Fruit fly (Drosophila melanogaster): ENCODE data around the gene Gpdh3.

Gpdh3 gene

dm6 chr3R:22405639-22406038, 23.8 kb downstream of the Gpdh3 start, which contains the start of gene CG13855:
Gene CG13855, plus strand, starts transcription at chr3R:22405939.
- TF ChIP-seq CG10348 (GFP tag; IDR thresholded peaks at IDR 0.05) (no peak), CG13204 (GFP tag; optimal IDR thresholded peaks at IDR 0.05) (no peak), CG4496 (GFP tag; IDR thresholded peaks at IDR 0.05) (no peak), CG15710 (tag; optimal IDR thresholded peaks at IDR 0.05) (no peak), CG8301 (tag; optimal IDR thresholded peaks at IDR 0.05) (no peak), CG14655 (GFP tag; optimal IDR thresholded peaks at IDR 0.05) (no peak), EcR (GFP tag; optimal IDR thresholded peaks at IDR 0.05) (no peak)

dm6 chr3R:22410537-22411360, 28.9 kb downstream of the Gpdh3 start, which contains the start of the genes CG13850 and lqfR:
Gene CG13850, minus strand, starts transcription at chr3R:22410915.
Gene lqfR, plus strand, starts transcription at chr3R:22411301.
- TF ChIP-seq CG34367 (tag; optimal IDR thresholded peaks at IDR 0.05) (no peak), gl (tag; optimal IDR thresholded peaks at IDR 0.05) (no peak), CG4496 (GFP tag; IDR thresholded peaks at IDR 0.05) (no peak), D1 (tag; optimal IDR thresholded peaks at IDR 0.05) (no peak), Ets98B (GFP tag; IDR thresholded peaks at IDR 0.05) (no peak), rn (GFP tag; IDR thresholded peaks at IDR 0.05) (0 out of 2 replicates have a peak, but pooled peaks have one; percentile 9), CG32121 (GFP tag; IDR thresholded peaks at IDR 0.05) (peak; percentile 45; the same call in 1 of the 2 replicates), EcR (GFP tag; optimal IDR thresholded peaks at IDR 0.05) (no peak), CG13204 (GFP tag; optimal IDR thresholded peaks at IDR 0.05) (no peak), Pif1A (GFP tag; optimal IDR thresholded peaks at IDR 0.05) (no peak), CG8301 (tag; optimal IDR thresholded peaks at IDR 0.05) (no peak), CG14655 (GFP tag; optimal IDR thresholded peaks at IDR 0.05) (no peak), CG9948 (tag; optimal IDR thresholded peaks at IDR 0.05) (peak; percentile 35), CG8159 (tag; optimal IDR thresholded peaks at IDR 0.05) (peak; percentile 62), CG17806 (tag; optimal IDR thresholded peaks at IDR 0.05) (peak; percentile 20), CG12605 (GFP tag; IDR thresholded peaks at IDR 0.05) (no peak), CG15710 (tag; optimal IDR thresholded peaks at IDR 0.05) (peak; percentile 64), CG10348 (GFP tag; IDR thresholded peaks at IDR 0.05) (0 out of 2 replicates have a peak, but pooled peaks have one; percentile 14), Pif1B (GFP tag; optimal IDR thresholded peaks at IDR 0.05) (peak; percentile 14), fd96Ca (GFP tag; IDR thresholded peaks at IDR 0.05) (peak; percentile 70), Snoo (tag; optimal IDR thresholded peaks at IDR 0.05) (peak; percentile 70)

- TF ChIP-seq gl (tag; optimal IDR thresholded peaks at IDR 0.05), result no peak
- no peak for TF ChIP-seq CG9948 (tag; optimal IDR thresholded peaks at IDR 0.05)
- no peak for TF ChIP-seq Pif1A (GFP tag; optimal IDR thresholded peaks at IDR 0.05)
- TF ChIP-seq EcR (GFP tag; optimal IDR thresholded peaks at IDR 0.05), result no peak
- no peak for TF ChIP-seq fd96Ca (GFP tag; IDR thresholded peaks at IDR 0.05)
- TF ChIP-seq CG34367 (tag; optimal IDR thresholded peaks at IDR 0.05), result no peak
- no peak for TF ChIP-seq CG13204 (GFP tag; optimal IDR thresholded peaks at IDR 0.05)
- no peak for TF ChIP-seq CG4496 (GFP tag; IDR thresholded peaks at IDR 0.05)
- TF ChIP-seq Ets98B (GFP tag; IDR thresholded peaks at IDR 0.05), result no peak
- TF ChIP-seq CG8301 (tag; optimal IDR thresholded peaks at IDR 0.05), result no peak
- TF ChIP-seq rn (GFP tag; IDR thresholded peaks at IDR 0.05), result no peak
- no peak for TF ChIP-seq CG8159 (tag; optimal IDR thresholded peaks at IDR 0.05)
- TF ChIP-seq CG10348 (GFP tag; IDR thresholded peaks at IDR 0.05), result no peak
- TF ChIP-seq D1 (tag; optimal IDR thresholded peaks at IDR 0.05), result no peak
- no peak for TF ChIP-seq CG12605 (GFP tag; IDR thresholded peaks at IDR 0.05)
- no peak for TF ChIP-seq CG15710 (tag; optimal IDR thresholded peaks at IDR 0.05)
- TF ChIP-seq Snoo (tag; optimal IDR thresholded peaks at IDR 0.05), result no peak
- no peak for TF ChIP-seq CG32121 (GFP tag; IDR thresholded peaks at IDR 0.05)
Measured at dm6 chr3R:22411879-22412587, 30.2 kb downstream of the Gpdh3 start.

dm6 chr3R:22420911-22421310, 39.1 kb downstream of the Gpdh3 start, which contains the start of the genes Nop56 and mats:
Gene Nop56, minus strand, starts transcription at chr3R:22421068.
Gene mats, plus strand, starts transcription at chr3R:22421161.
- TF ChIP-seq CG4496 (GFP tag; IDR thresholded peaks at IDR 0.05) (0 out of 3 replicates have a peak, but pooled peaks have one; percentile 29), CG15710 (tag; optimal IDR thresholded peaks at IDR 0.05) (no peak)

- peak; percentile 43 for TF ChIP-seq CG17806 (tag; optimal IDR thresholded peaks at IDR 0.05)
- peak; percentile 87 for TF ChIP-seq Snoo (tag; optimal IDR thresholded peaks at IDR 0.05)
- TF ChIP-seq CG4496 (GFP tag; IDR thresholded peaks at IDR 0.05), result peak; percentile 86
- no peak for TF ChIP-seq CG13204 (GFP tag; optimal IDR thresholded peaks at IDR 0.05)
- TF ChIP-seq CG12605 (GFP tag; IDR thresholded peaks at IDR 0.05), result peak; percentile 61
- peak; percentile 70 for TF ChIP-seq CG15710 (tag; optimal IDR thresholded peaks at IDR 0.05)
- TF ChIP-seq CG8301 (tag; optimal IDR thresholded peaks at IDR 0.05), result no peak
- peak; percentile 55 for TF ChIP-seq CG8159 (tag; optimal IDR thresholded peaks at IDR 0.05)
- TF ChIP-seq CG9948 (tag; optimal IDR thresholded peaks at IDR 0.05), result peak; percentile 49
- peak; percentile 70 for TF ChIP-seq Ets98B (GFP tag; IDR thresholded peaks at IDR 0.05)
- TF ChIP-seq gl (tag; optimal IDR thresholded peaks at IDR 0.05), result no peak
- 0 out of 2 replicates have a peak, but pooled peaks have one; percentile 32 for TF ChIP-seq CG10348 (GFP tag; IDR thresholded peaks at IDR 0.05)
- TF ChIP-seq rn (GFP tag; IDR thresholded peaks at IDR 0.05), result no peak
- TF ChIP-seq CG32121 (GFP tag; IDR thresholded peaks at IDR 0.05), result peak; percentile 60; the same call in 1 of the 2 replicates
- no peak for TF ChIP-seq EcR (GFP tag; optimal IDR thresholded peaks at IDR 0.05)
- no peak for TF ChIP-seq D1 (tag; optimal IDR thresholded peaks at IDR 0.05)
- peak; percentile 23 for TF ChIP-seq CG34367 (tag; optimal IDR thresholded peaks at IDR 0.05)
- TF ChIP-seq Pif1A (GFP tag; optimal IDR thresholded peaks at IDR 0.05), result peak; percentile 74
- no peak for TF ChIP-seq CG14655 (GFP tag; optimal IDR thresholded peaks at IDR 0.05)
- peak; percentile 71 for TF ChIP-seq Pif1B (GFP tag; optimal IDR thresholded peaks at IDR 0.05)
Measured at dm6 chr3R:22421618-22422017, 39.8 kb downstream of the Gpdh3 start.
